Fruit fly (Drosophila melanogaster) whole organism, embryonic: ENCODE data around the gene CG33269.

ENCODE experiments used
- Ada2b ChIP-seq: fragments of 200-800 bp; sonication (Bioruptor generic); IDR thresholded peaks from 2 replicates; pipeline ENCODE4 v1.3.6; 2022; ENCODE audit warnings: missing biosample characterization, missing genetic modification characterization
- CG10543 ChIP-seq: fragments of 200-800 bp; sonication (Bioruptor generic); optimal IDR thresholded peaks from 3 replicates; lab custom pipeline; 2017; ENCODE audit warnings: missing biosample characterization, mild to moderate bottlenecking, missing genetic modification characterization, moderate library complexity
- CG10654 ChIP-seq: fragments of 200-800 bp; sonication (Bioruptor generic); optimal IDR thresholded peaks from 2 replicates; lab custom pipeline; 2016; ENCODE audit warnings: missing biosample characterization, missing genetic modification characterization
- CG12769 ChIP-seq: fragments of 200-800 bp; sonication (Bioruptor generic); optimal IDR thresholded peaks from 2 replicates; lab custom pipeline; 2019; ENCODE audit warnings: missing biosample characterization, mild to moderate bottlenecking, missing genetic modification characterization, moderate library complexity
- CG13287 ChIP-seq: fragments of 200-800 bp; sonication (Bioruptor generic); IDR thresholded peaks from 2 replicates; pipeline ENCODE4 v1.3.6; 2022; ENCODE audit warnings: missing biosample characterization, missing genetic modification characterization; ENCODE audit not compliant: partially characterized antibody
- CG13894 ChIP-seq: fragments of 200-800 bp; sonication (Bioruptor generic); optimal IDR thresholded peaks from 3 replicates; lab custom pipeline; 2018; ENCODE audit warnings: missing biosample characterization, mild to moderate bottlenecking, missing genetic modification characterization, moderate library complexity
- CG14014 ChIP-seq: fragments of 200-800 bp; sonication (Bioruptor generic); IDR thresholded peaks from 2 replicates; pipeline ENCODE4 v1.3.6; 2022; ENCODE audit warnings: missing biosample characterization, missing genetic modification characterization
- CG2129 ChIP-seq: fragments of 200-800 bp; sonication (Bioruptor generic); IDR thresholded peaks from 2 replicates; pipeline ENCODE4 v1.3.6; 2022; ENCODE audit warnings: missing biosample characterization, missing genetic modification characterization; ENCODE audit not compliant: partially characterized antibody
- CG32532 ChIP-seq: fragments of 200-800 bp; sonication (Bioruptor generic); IDR thresholded peaks from 2 replicates; pipeline ENCODE4 v1.3.6; 2022; ENCODE audit warnings: missing biosample characterization, missing genetic modification characterization
- CG32772 ChIP-seq: fragments of 200-800 bp; sonication (Bioruptor generic); IDR thresholded peaks from 2 replicates; pipeline ENCODE4 v1.3.6; 2022; ENCODE audit warnings: missing biosample characterization, missing genetic modification characterization
- CG42726 ChIP-seq: fragments of 200-800 bp; sonication (Bioruptor generic); IDR thresholded peaks from 2 replicates; pipeline ENCODE4 v1.3.6; 2022; ENCODE audit warnings: missing biosample characterization, missing genetic modification characterization; ENCODE audit not compliant: partially characterized antibody
- CG4282 ChIP-seq: fragments of 200-800 bp; sonication (Bioruptor generic); optimal IDR thresholded peaks from 2 replicates; lab custom pipeline; 2016; ENCODE audit warnings: missing biosample characterization, missing genetic modification characterization
- CG4328 ChIP-seq: fragments of 200-800 bp; sonication (Bioruptor generic); optimal IDR thresholded peaks from 3 replicates; lab custom pipeline; 2017; ENCODE audit warnings: missing biosample characterization, missing genetic modification reagents, missing genetic modification characterization
- CG4424 ChIP-seq: fragments of 200-800 bp; sonication (Bioruptor generic); optimal IDR thresholded peaks from 3 replicates; lab custom pipeline; 2016; ENCODE audit warnings: missing biosample characterization, missing genetic modification characterization
- CG6854 ChIP-seq: fragments of 200-800 bp; sonication (Bioruptor generic); optimal IDR thresholded peaks from 3 replicates; lab custom pipeline; 2017; ENCODE audit warnings: missing biosample characterization, mild to moderate bottlenecking, missing genetic modification characterization
- CG7786 ChIP-seq: fragments of 200-800 bp; sonication (Bioruptor generic); optimal IDR thresholded peaks from 2 replicates; lab custom pipeline; 2016; ENCODE audit warnings: missing biosample characterization, missing genetic modification characterization
- CG8924 ChIP-seq: fragments of 200-800 bp; optimal IDR thresholded peaks from 3 replicates; lab custom pipeline; 2019; ENCODE audit warnings: missing biosample characterization, mild to moderate bottlenecking, missing genetic modification characterization, moderate library complexity
- CG9215 ChIP-seq: fragments of 200-800 bp; sonication (Bioruptor generic); IDR thresholded peaks from 2 replicates; pipeline ENCODE4 v1.3.6; 2022; ENCODE audit warnings: missing biosample characterization, missing genetic modification characterization
- CG9609 ChIP-seq: fragments of 200-800 bp; sonication (Bioruptor generic); optimal IDR thresholded peaks from 3 replicates; lab custom pipeline; 2016; ENCODE audit warnings: missing biosample characterization, missing genetic modification characterization
- Dbx ChIP-seq: fragments of 200-800 bp; sonication (Bioruptor generic); IDR thresholded peaks from 3 replicates; pipeline ENCODE4 v1.3.6; 2022; ENCODE audit warnings: missing biosample characterization, missing genetic modification characterization
- Dip2 ChIP-seq: fragments of 200-800 bp; sonication (Bioruptor generic); IDR thresholded peaks from 2 replicates; pipeline ENCODE4 v1.3.6; 2022; ENCODE audit warnings: missing biosample characterization, missing genetic modification characterization
- HLHmδ ChIP-seq: fragments of 200-800 bp; sonication (Bioruptor generic); optimal IDR thresholded peaks from 2 replicates; lab custom pipeline; 2018; ENCODE audit warnings: missing biosample characterization, mild to moderate bottlenecking, missing genetic modification characterization, moderate library complexity
- NC2β ChIP-seq: fragments of 200-800 bp; sonication (Bioruptor generic); optimal IDR thresholded peaks from 2 replicates; lab custom pipeline; 2016; ENCODE audit warnings: missing biosample characterization, missing genetic modification characterization
- Nf-YA ChIP-seq: fragments of 200-800 bp; sonication (Bioruptor generic); IDR thresholded peaks from 2 replicates; pipeline ENCODE4 v1.3.6; 2022; ENCODE audit warnings: missing biosample characterization, missing genetic modification characterization
- Nf-YC ChIP-seq: fragments of 200-800 bp; optimal IDR thresholded peaks from 3 replicates; lab custom pipeline; 2019; ENCODE audit warnings: missing biosample characterization, mild to moderate bottlenecking, missing genetic modification characterization, moderate library complexity
- Oaz ChIP-seq: fragments of 200-800 bp; sonication (Bioruptor generic); IDR thresholded peaks from 2 replicates; pipeline ENCODE4 v1.3.6; 2022; ENCODE audit warnings: missing biosample characterization, missing genetic modification characterization
- amos ChIP-seq: fragments of 200-800 bp; sonication (Bioruptor generic); IDR thresholded peaks from 2 replicates; pipeline ENCODE4 v1.3.6; 2022; ENCODE audit warnings: missing biosample characterization, missing genetic modification characterization; ENCODE audit not compliant: partially characterized antibody
- bab2 ChIP-seq: fragments of 200-800 bp; sonication (Bioruptor generic); optimal IDR thresholded peaks from 2 replicates; lab custom pipeline; 2016; ENCODE audit warnings: missing biosample characterization, missing genetic modification characterization
- corto ChIP-seq: fragments of 200-800 bp; sonication (Bioruptor generic); optimal IDR thresholded peaks from 2 replicates; lab custom pipeline; 2016; ENCODE audit warnings: missing biosample characterization, mild to moderate bottlenecking, missing genetic modification characterization, moderate library complexity
- crc ChIP-seq: fragments of 200-800 bp; sonication (Bioruptor generic); optimal IDR thresholded peaks from 2 replicates; lab custom pipeline; 2016; ENCODE audit warnings: missing biosample characterization, missing genetic modification characterization
- cwo ChIP-seq: fragments of 200-800 bp; sonication (Bioruptor generic); optimal IDR thresholded peaks from 3 replicates; lab custom pipeline; 2017; ENCODE audit warnings: missing biosample characterization, missing genetic modification characterization, mild to moderate bottlenecking, moderate library complexity, missing genetic modification reagents
- dpn ChIP-seq, 2 experiments: fragments of 200-800 bp; sonication (Bioruptor generic); optimal IDR thresholded peaks; 3 replicates each; lab custom pipeline; 2016; ENCODE audit warnings: missing biosample characterization in 2 of 2, missing genetic modification characterization in 2 of 2
- eve ChIP-seq, 2 experiments: fragments of >200 bp; optimal IDR thresholded peaks; 2 replicates each; lab custom pipeline; 2017; ENCODE audit warnings: missing biosample characterization in 2 of 2, missing genetic modification characterization in 2 of 2
- fd102C ChIP-seq: fragments of 200-800 bp; sonication (Bioruptor generic); optimal IDR thresholded peaks from 2 replicates; lab custom pipeline; 2018; ENCODE audit warnings: missing biosample characterization, mild to moderate bottlenecking, missing genetic modification characterization, moderate library complexity
- gsb ChIP-seq: fragments of 200-800 bp; sonication (Bioruptor generic); IDR thresholded peaks from 2 replicates; pipeline ENCODE4 v1.3.6; 2022; ENCODE audit warnings: missing biosample characterization, missing genetic modification characterization
- gsb-n ChIP-seq: fragments of 200-800 bp; sonication (Bioruptor generic); optimal IDR thresholded peaks from 3 replicates; lab custom pipeline; 2018; ENCODE audit warnings: missing biosample characterization, mild to moderate bottlenecking, missing genetic modification characterization
- lmd ChIP-seq: fragments of 200-800 bp; sonication (Bioruptor generic); IDR thresholded peaks from 2 replicates; pipeline ENCODE4 v1.3.6; 2022; ENCODE audit warnings: missing biosample characterization, missing genetic modification characterization
- maf-S ChIP-seq: fragments of 200-800 bp; sonication (Bioruptor generic); optimal IDR thresholded peaks from 2 replicates; lab custom pipeline; 2016; ENCODE audit warnings: missing biosample characterization, missing genetic modification characterization
- mam ChIP-seq: fragments of 200-800 bp; sonication (Bioruptor generic); optimal IDR thresholded peaks from 3 replicates; lab custom pipeline; 2016; ENCODE audit warnings: missing biosample characterization, missing genetic modification characterization
- org-1 ChIP-seq: fragments of 200-800 bp; sonication (Bioruptor generic); optimal IDR thresholded peaks from 2 replicates; lab custom pipeline; 2017; ENCODE audit warnings: missing biosample characterization, missing genetic modification characterization
- pan ChIP-seq, 4 experiments: fragments of >200 bp in 3 of 4; fragments of 200-800 bp in 1 of 4; sonication (Bioruptor generic) in 1 of 4; optimal IDR thresholded peaks in 3 of 4; IDR thresholded peaks in 1 of 4; 2 replicates each; pipeline versions ENCODE4 v1.3.6 to Lab custom; 2017 to 2022; ENCODE audit warnings: missing biosample characterization in 2 of 4, missing genetic modification characterization in 2 of 4, mixed read lengths in 1 of 4
- pho ChIP-seq: fragments of 200-800 bp; sonication (Bioruptor generic); optimal IDR thresholded peaks from 2 replicates; lab custom pipeline; 2016; ENCODE audit warnings: missing biosample characterization, missing genetic modification characterization
- pros ChIP-seq: fragments of 200-800 bp; sonication (Bioruptor generic); optimal IDR thresholded peaks from 3 replicates; lab custom pipeline; 2019; ENCODE audit warnings: missing biosample characterization, mild to moderate bottlenecking, missing genetic modification characterization, moderate library complexity
- ranshi ChIP-seq: fragments of 200-800 bp; sonication (Bioruptor generic); IDR thresholded peaks from 2 replicates; pipeline ENCODE4 v1.3.6; 2022; ENCODE audit warnings: missing biosample characterization, missing genetic modification characterization
- scrt ChIP-seq: fragments of 200-800 bp; sonication (Bioruptor generic); optimal IDR thresholded peaks from 2 replicates; lab custom pipeline; 2018; ENCODE audit warnings: missing biosample characterization, mild to moderate bottlenecking, missing genetic modification characterization, moderate library complexity
- so ChIP-seq: fragments of 200-800 bp; sonication (Bioruptor generic); IDR thresholded peaks from 3 replicates; pipeline ENCODE4 v1.3.6; 2022; ENCODE audit warnings: missing biosample characterization, missing genetic modification characterization
- sob ChIP-seq: fragments of 200-800 bp; sonication (Bioruptor generic); IDR thresholded peaks from 2 replicates; pipeline ENCODE4 v1.3.6; 2022; ENCODE audit warnings: missing biosample characterization, missing genetic modification characterization
- tio ChIP-seq: fragments of 200-800 bp; sonication (Bioruptor generic); optimal IDR thresholded peaks from 2 replicates; lab custom pipeline; 2017; ENCODE audit warnings: missing biosample characterization, missing genetic modification characterization, inconsistent platforms

Gene CG33269

dm6 chr3L:11555662-11556460, 26.1 kb downstream of the CG33269 start (continued):
- peak; percentile 44 for TF ChIP-seq HLHmδ
- peak; percentile 59 for TF ChIP-seq CG13894
- TF ChIP-seq pho (GFP tag; lab: Kevin White, UChicago), result peak; percentile 55
- TF ChIP-seq CG9215 (GFP tag; lab: Robert Waterston, UW), result peak; percentile 29; the same call in 1 of the 2 replicates
- TF ChIP-seq CG42726 (GFP tag; lab: Robert Waterston, UW), result no peak
- peak; percentile 64 for TF ChIP-seq org-1
- no peak for TF ChIP-seq CG2129 (GFP tag; lab: Robert Waterston, UW)
- peak; percentile 71 for TF ChIP-seq CG4424 (GFP tag; lab: Kevin White, UChicago)
- peak; percentile 32 for TF ChIP-seq scrt (GFP tag; lab: Kevin White, UChicago)
- TF ChIP-seq Oaz (GFP tag; lab: Robert Waterston, UW), result 0 out of 2 replicates have a peak, but pooled peaks have one; percentile 12
- no peak; the same call in 1 of the 2 replicates for TF ChIP-seq amos
- peak; percentile 39 for TF ChIP-seq maf-S (GFP tag; lab: Kevin White, UChicago)
- no peak for TF ChIP-seq Dip2 (GFP tag; lab: Robert Waterston, UW)
- no peak for TF ChIP-seq pros (GFP tag; lab: Kevin White, UChicago)
- peak; percentile 49 for TF ChIP-seq cwo (GFP tag; lab: Kevin White, UChicago)
- peak; percentile 27 for TF ChIP-seq NC2β
- TF ChIP-seq corto (GFP tag; lab: Kevin White, UChicago), result no peak
- TF ChIP-seq CG4328 (GFP tag; lab: Kevin White, UChicago), result peak; percentile 57
- TF ChIP-seq CG14014 (GFP tag; lab: Robert Waterston, UW), result peak; percentile 30; the same call in 1 of the 2 replicates
- TF ChIP-seq gsb-n (tag; lab: Kevin White, UChicago), result peak; percentile 65
- TF ChIP-seq eve (GFP tag; optimal IDR thresholded peaks at IDR 0.05; lab: Kevin White, UChicago), result peak in 1 of 2 experiments; percentile 58
- TF ChIP-seq CG32772 (GFP tag; lab: Robert Waterston, UW), result peak; percentile 46; the same call in 1 of the 2 replicates
- peak; percentile 51; the same call in 1 of the 3 replicates for TF ChIP-seq so (GFP tag; lab: Robert Waterston, UW)
- TF ChIP-seq CG8924 (tag; lab: Kevin White, UChicago), result peak; percentile 88
- TF ChIP-seq CG12769 (tag; lab: Kevin White, UChicago), result peak; percentile 61
- TF ChIP-seq CG13287 (GFP tag; lab: Robert Waterston, UW), result peak; percentile 26; the same call in 1 of the 2 replicates
- TF ChIP-seq mam (GFP tag; lab: Kevin White, UChicago), result peak; percentile 44
- 0 out of 2 replicates have a peak, but pooled peaks have one; percentile 9 for TF ChIP-seq gsb (GFP tag; lab: Robert Waterston, UW)
- TF ChIP-seq crc, result no peak
- peak; percentile 67 for TF ChIP-seq Dbx (GFP tag; lab: Robert Waterston, UW)
- peak; percentile 62 for TF ChIP-seq bab2 (GFP tag; lab: Kevin White, UChicago)
- TF ChIP-seq dpn (GFP tag; optimal IDR thresholded peaks at IDR 0.05; lab: Kevin White, UChicago), result peak; percentile 44 to 59
- peak; percentile 28; the same call in 1 of the 2 replicates for TF ChIP-seq sob (GFP tag; lab: Robert Waterston, UW)
- peak; percentile 52; the same call in 1 of the 2 replicates for TF ChIP-seq Ada2b (GFP tag; lab: Robert Waterston, UW)
- TF ChIP-seq CG4282, result no peak
- peak; percentile 65 for TF ChIP-seq CG32532
- peak; percentile 67 for TF ChIP-seq tio (GFP tag; lab: Kevin White, UChicago)
- peak; percentile 86 for TF ChIP-seq CG10543 (GFP tag; lab: Kevin White, UChicago)
- TF ChIP-seq pan (optimal IDR thresholded peaks at IDR 0.05; lab: Kevin White, UChicago), result no peak
- TF ChIP-seq pan (GFP tag; optimal IDR thresholded peaks at IDR 0.05 in 1 of 2, IDR thresholded peaks at IDR 0.05 in 1 of 2), result peak in 1 of 2 experiments; percentile 58
- peak; percentile 46 for TF ChIP-seq CG10654 (GFP tag; lab: Kevin White, UChicago)
- TF ChIP-seq lmd, result peak; percentile 66
- TF ChIP-seq Nf-YC (tag; lab: Kevin White, UChicago), result peak; percentile 50
- peak; percentile 62; the same call in 1 of the 2 replicates for TF ChIP-seq ranshi (GFP tag; lab: Robert Waterston, UW)
- TF ChIP-seq CG9609 (GFP tag; lab: Kevin White, UChicago), result no peak
- TF ChIP-seq Nf-YA (GFP tag; lab: Robert Waterston, UW), result no peak
- no peak for TF ChIP-seq fd102C (GFP tag; lab: Kevin White, UChicago)
- peak; percentile 49 for TF ChIP-seq CG6854
- TF ChIP-seq CG7786 (GFP tag; lab: Kevin White, UChicago), result peak; percentile 5
